Fruit fly (Drosophila melanogaster) Kc167 (cell line): ENCODE results near the gene CG5555.

Source experiments
- Myc ChIP-seq: fragments of >200 bp; optimal IDR thresholded peaks from 2 replicates; lab custom pipeline; 2017; ENCODE audit warnings: missing external identifiers
- Sin3A ChIP-seq: fragments of >200 bp; optimal IDR thresholded peaks from 2 replicates; lab custom pipeline; 2018; ENCODE audit warnings: missing external identifiers
- h ChIP-seq: fragments of >200 bp; optimal IDR thresholded peaks from 3 replicates; lab custom pipeline; 2018; ENCODE audit warnings: missing external identifiers
- insv ChIP-seq: fragments of >200 bp; optimal IDR thresholded peaks from 3 replicates; lab custom pipeline; 2018; ENCODE audit warnings: missing external identifiers
- psq ChIP-seq: fragments of >200 bp; optimal IDR thresholded peaks from 2 replicates; lab custom pipeline; 2017; ENCODE audit warnings: missing external identifiers
- ttk ChIP-seq: sonication (Bioruptor generic); optimal IDR thresholded peaks from 2 replicates; lab custom pipeline; 2017; ENCODE audit warnings: missing external identifiers

CG5555 gene

dm6 chr3R:19157997-19158396 is 22.3 kb downstream of the CG5555 start:
- TF ChIP-seq Myc (lab: Kevin White, UChicago) (no peak), h (lab: Kevin White, UChicago) (no peak), Sin3A (lab: Kevin White, UChicago) (no peak)

dm6 chr3R:19156670-19157402 is 23.5 kb downstream of the CG5555 start, which contains the start of gene nanos:
Gene nanos, plus strand, starts transcription at chr3R:19157238.
- no peak for TF ChIP-seq h (lab: Kevin White, UChicago)
- TF ChIP-seq Myc (lab: Kevin White, UChicago), result no peak
- TF ChIP-seq insv (lab: Kevin White, UChicago), result no peak
- no peak for TF ChIP-seq Sin3A (lab: Kevin White, UChicago)
- no peak for TF ChIP-seq ttk (lab: Kevin White, UChicago)
- TF ChIP-seq psq (lab: Kevin White, UChicago), result no peak

- no peak for TF ChIP-seq ttk (lab: Kevin White, UChicago)
- TF ChIP-seq insv (lab: Kevin White, UChicago), result no peak
- TF ChIP-seq h (lab: Kevin White, UChicago), result no peak
- no peak for TF ChIP-seq psq (lab: Kevin White, UChicago)
- TF ChIP-seq Sin3A (lab: Kevin White, UChicago), result no peak
- TF ChIP-seq Myc (lab: Kevin White, UChicago), result no peak
Measured at dm6 chr3R:19153502-19153983, 26.8 kb downstream of the CG5555 start, which contains the start of gene CG5835. Gene CG5835, minus strand, starts transcription at chr3R:19153686.

dm6 chr3R:19152835-19153234 is 27.5 kb downstream of the CG5555 start:
- TF ChIP-seq Sin3A (lab: Kevin White, UChicago), result no peak
- no peak for TF ChIP-seq h (lab: Kevin White, UChicago)
- no peak for TF ChIP-seq ttk (lab: Kevin White, UChicago)
- TF ChIP-seq psq (lab: Kevin White, UChicago), result no peak
- no peak for TF ChIP-seq Myc (lab: Kevin White, UChicago)
- no peak for TF ChIP-seq insv (lab: Kevin White, UChicago)

dm6 chr3R:19151848-19152787 is 28.2 kb downstream of the CG5555 start:
- TF ChIP-seq psq (lab: Kevin White, UChicago), result no peak
- no peak for TF ChIP-seq Myc (lab: Kevin White, UChicago)
- no peak for TF ChIP-seq Sin3A (lab: Kevin White, UChicago)
- TF ChIP-seq ttk (lab: Kevin White, UChicago), result no peak
- TF ChIP-seq insv (lab: Kevin White, UChicago), result no peak
- TF ChIP-seq h (lab: Kevin White, UChicago), result no peak

dm6 chr3R:19150856-19151651 is 29.3 kb downstream of the CG5555 start:
- TF ChIP-seq h (lab: Kevin White, UChicago) (no peak), Myc (lab: Kevin White, UChicago) (no peak), insv (lab: Kevin White, UChicago) (no peak), ttk (lab: Kevin White, UChicago) (no peak), psq (lab: Kevin White, UChicago) (no peak), Sin3A (lab: Kevin White, UChicago) (no peak)

- TF ChIP-seq Sin3A (lab: Kevin White, UChicago), result no peak
- no peak for TF ChIP-seq psq (lab: Kevin White, UChicago)
- TF ChIP-seq h (lab: Kevin White, UChicago), result no peak
- TF ChIP-seq ttk (lab: Kevin White, UChicago), result no peak
- TF ChIP-seq insv (lab: Kevin White, UChicago), result no peak
- no peak for TF ChIP-seq Myc (lab: Kevin White, UChicago)
Measured at dm6 chr3R:19147511-19148239, 32.7 kb downstream of the CG5555 start, which contains the start of gene Ppcs. Gene Ppcs, minus strand, starts transcription at chr3R:19147910.

dm6 chr3R:19134957-19135356 is 45.4 kb downstream of the CG5555 start, which contains the start of gene Cyp12a4:
Gene Cyp12a4, plus strand, starts transcription at chr3R:19135158.
- TF ChIP-seq Sin3A (lab: Kevin White, UChicago), result no peak
- no peak for TF ChIP-seq Myc (lab: Kevin White, UChicago)
- no peak for TF ChIP-seq h (lab: Kevin White, UChicago)
- no peak for TF ChIP-seq insv (lab: Kevin White, UChicago)
- no peak for TF ChIP-seq ttk (lab: Kevin White, UChicago)
- TF ChIP-seq psq (lab: Kevin White, UChicago), result no peak

dm6 chr3R:19132146-19132833 is 48.0 kb downstream of the CG5555 start, which contains the start of gene Cyp12a5:
Gene Cyp12a5, plus strand, starts transcription at chr3R:19132648.
- TF ChIP-seq ttk (lab: Kevin White, UChicago), result no peak
- no peak for TF ChIP-seq insv (lab: Kevin White, UChicago)
- no peak for TF ChIP-seq Myc (lab: Kevin White, UChicago)
